Worm (Caenorhabditis elegans) whole organism, midembryonic: ENCODE data around the gene F10C1.9.

Experiments used
- flt-1 ChIP-seq: fragments of 200-800 bp; sonication (Bioruptor generic); IDR thresholded peaks from 2 replicates; pipeline ENCODE4 v1.3.6; 2022; ENCODE audit warnings: missing genetic modification characterization, missing compliant biosample characterization
- tab-1 ChIP-seq: fragments of 200-800 bp; sonication (Bioruptor generic); IDR thresholded peaks from 2 replicates; pipeline ENCODE4 v1.3.6; 2022; ENCODE audit warnings: missing genetic modification characterization, missing compliant biosample characterization

- TF ChIP-seq flt-1, result no peak
- no peak for TF ChIP-seq tab-1
Observed at ce11 chrII:5701485-5701884, 43.6 kb downstream of the F10C1.9 start.
